Worm (Caenorhabditis elegans) whole organism, mixed stage, embryonic: ENCODE results near the gene clec-183.

Source experiments
- lin-13 ChIP-seq: fragments of 150-350 bp; optimal IDR thresholded peaks from 2 replicates; lab custom pipeline; 2014; ENCODE audit warnings: missing biosample characterization, missing genetic modification characterization
- mep-1 ChIP-seq: fragments of 150-350 bp; optimal IDR thresholded peaks from 2 replicates; lab custom pipeline; 2017; ENCODE audit warnings: missing biosample characterization, missing genetic modification reagents, missing genetic modification characterization, inconsistent platforms
- nhr-12 ChIP-seq: fragments of 150-350 bp; optimal IDR thresholded peaks from 2 replicates; lab custom pipeline; 2014; ENCODE audit warnings: missing biosample characterization, missing genetic modification characterization
- nhr-237 ChIP-seq: fragments of 150-350 bp; optimal IDR thresholded peaks from 2 replicates; lab custom pipeline; 2014; ENCODE audit warnings: missing biosample characterization, missing genetic modification characterization
- nhr-76 ChIP-seq: sonication (generic microtip); optimal IDR thresholded peaks from 2 replicates; lab custom pipeline; 2017; ENCODE audit warnings: missing biosample characterization, missing genetic modification characterization
- tbx-8 ChIP-seq: fragments of 200-800 bp; sonication (Bioruptor generic); optimal IDR thresholded peaks from 2 replicates; lab custom pipeline; 2018; ENCODE audit warnings: mild to moderate bottlenecking, missing genetic modification characterization, moderate library complexity, missing compliant biosample characterization
- unc-62 ChIP-seq: fragments of 150-350 bp; optimal IDR thresholded peaks from 2 replicates; lab custom pipeline; 2014; ENCODE audit warnings: missing biosample characterization, missing genetic modification reagents, missing genetic modification characterization

ce11 chrIV:9319080-9319479 lies 8.7 kb upstream of the clec-183 start, which contains the start of the genes F49C12.11 and nemt-1:
- TF ChIP-seq lin-13 (no peak), nhr-76 (tag; lab: Kevin White, UChicago) (no peak), tbx-8 (no peak), unc-62 (GFP tag; lab: Kevin White, UChicago) (no peak), nhr-237 (tag; lab: Kevin White, UChicago) (no peak), nhr-12 (tag; lab: Kevin White, UChicago) (no peak), mep-1 (tag; lab: Kevin White, UChicago) (no peak)
